Fruit fly (Drosophila melanogaster): ENCODE data around the gene Tango5.

Gene Tango5

dm6 chrX:10785920-10786361 lies 21.7 kb upstream of the Tango5 start:
- TF ChIP-seq Myc (optimal IDR thresholded peaks at IDR 0.05) (no peak), Sin3A (optimal IDR thresholded peaks at IDR 0.05) (no peak), psq (optimal IDR thresholded peaks at IDR 0.05) (no peak), h (optimal IDR thresholded peaks at IDR 0.05) (no peak), insv (optimal IDR thresholded peaks at IDR 0.05) (no peak), ttk (optimal IDR thresholded peaks at IDR 0.05) (no peak)

DNA sequence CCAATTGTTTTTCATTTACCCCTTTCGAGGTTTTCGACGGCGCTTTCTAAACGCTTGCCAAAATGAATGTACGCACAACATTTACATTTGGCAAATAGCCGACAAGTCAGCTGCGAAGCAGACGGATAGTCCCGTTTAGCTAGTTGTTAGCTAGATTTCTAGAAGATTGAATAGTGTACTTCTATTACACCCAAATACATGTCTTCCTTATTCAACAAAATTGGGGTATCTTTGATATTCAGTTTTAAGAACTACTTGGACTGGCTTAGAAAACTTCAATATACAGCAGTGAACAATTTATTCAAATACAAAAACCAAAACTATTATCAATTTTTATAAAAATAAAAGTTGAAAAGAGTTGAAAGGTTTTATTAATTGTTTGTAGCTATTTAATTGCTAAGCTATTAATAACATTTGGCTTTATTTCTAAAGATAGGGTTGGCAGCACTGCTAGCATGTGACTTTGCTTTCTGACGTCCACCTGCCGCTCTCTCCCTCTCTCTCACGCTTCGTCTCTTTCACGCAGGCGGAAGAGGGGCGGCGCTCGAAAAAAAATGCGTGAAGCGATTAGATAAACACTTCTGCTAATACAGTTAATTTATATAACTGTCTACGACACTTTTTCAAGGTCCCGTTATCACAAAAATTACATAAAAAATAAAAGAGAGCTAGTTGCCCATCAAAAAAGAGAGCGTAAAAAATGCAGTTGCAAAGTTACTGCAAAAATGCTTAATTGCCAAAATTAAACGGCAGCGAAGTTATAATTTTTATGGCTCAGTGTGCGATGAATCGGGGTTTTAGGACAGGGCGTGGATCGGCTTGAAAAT lies 20.8 kb upstream of the Tango5 start:
- TF ChIP-seq Myc (optimal IDR thresholded peaks at IDR 0.05) (no peak), insv (optimal IDR thresholded peaks at IDR 0.05) (no peak), Sin3A (optimal IDR thresholded peaks at IDR 0.05) (no peak), ttk (optimal IDR thresholded peaks at IDR 0.05) (no peak), h (optimal IDR thresholded peaks at IDR 0.05) (no peak), psq (optimal IDR thresholded peaks at IDR 0.05) (no peak)

dm6 chrX:10784330-10784778 lies 20.1 kb upstream of the Tango5 start:
- TF ChIP-seq h (optimal IDR thresholded peaks at IDR 0.05) (no peak), insv (optimal IDR thresholded peaks at IDR 0.05) (no peak), psq (optimal IDR thresholded peaks at IDR 0.05) (no peak), ttk (optimal IDR thresholded peaks at IDR 0.05) (no peak), Myc (optimal IDR thresholded peaks at IDR 0.05) (no peak), Sin3A (optimal IDR thresholded peaks at IDR 0.05) (no peak)

DNA sequence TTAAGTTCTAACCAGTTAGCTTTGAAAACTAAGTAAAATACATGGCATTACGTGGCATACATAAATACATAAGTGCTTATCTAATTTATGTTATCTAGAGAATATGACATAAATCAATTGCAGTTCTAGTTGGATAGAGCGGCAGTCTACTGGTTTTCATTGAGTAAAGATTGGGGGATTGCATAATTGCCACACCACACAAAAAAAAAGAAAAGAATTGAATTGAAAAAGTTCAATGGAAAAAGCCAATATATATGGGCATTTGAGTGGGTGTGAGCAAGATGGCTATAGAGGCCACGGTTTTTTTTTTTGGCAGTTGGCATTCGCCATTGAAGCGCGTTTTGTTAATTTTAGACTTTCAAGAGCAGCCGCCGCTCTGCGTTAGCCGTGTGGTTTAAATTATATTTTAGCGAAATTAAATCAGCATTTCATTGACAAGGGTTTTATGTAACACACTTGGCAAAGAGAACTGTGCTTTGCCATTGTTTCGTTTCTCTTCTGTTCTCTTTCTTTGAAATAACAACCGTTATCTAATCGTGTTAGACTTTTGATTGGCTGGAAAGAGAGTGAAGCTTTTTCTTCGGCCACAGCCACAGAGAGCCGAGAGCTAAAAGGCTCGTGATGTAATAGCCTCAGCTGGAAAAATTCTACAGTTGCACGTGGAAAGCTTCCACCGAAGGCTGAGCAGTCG lies 19.3 kb upstream of the Tango5 start:
- no peak for TF ChIP-seq insv (optimal IDR thresholded peaks at IDR 0.05)

dm6 chrX:10775690-10776089 lies 11.5 kb upstream of the Tango5 start:
- TF ChIP-seq insv (optimal IDR thresholded peaks at IDR 0.05) (no peak), Myc (optimal IDR thresholded peaks at IDR 0.05) (no peak), psq (optimal IDR thresholded peaks at IDR 0.05) (no peak), h (optimal IDR thresholded peaks at IDR 0.05) (no peak), ttk (optimal IDR thresholded peaks at IDR 0.05) (no peak), Sin3A (optimal IDR thresholded peaks at IDR 0.05) (no peak)

- TF ChIP-seq Myc (optimal IDR thresholded peaks at IDR 0.05) (no peak), h (optimal IDR thresholded peaks at IDR 0.05) (no peak), Sin3A (optimal IDR thresholded peaks at IDR 0.05) (no peak), ttk (optimal IDR thresholded peaks at IDR 0.05) (no peak), psq (optimal IDR thresholded peaks at IDR 0.05) (no peak), insv (optimal IDR thresholded peaks at IDR 0.05) (no peak)
These were observed 10.9 kb upstream of the Tango5 start for dm6 chrX:10774957-10775682.

dm6 chrX:10773562-10773961 lies 9.3 kb upstream of the Tango5 start:
- TF ChIP-seq psq (optimal IDR thresholded peaks at IDR 0.05) (no peak), Sin3A (optimal IDR thresholded peaks at IDR 0.05) (no peak), Myc (optimal IDR thresholded peaks at IDR 0.05) (no peak), h (optimal IDR thresholded peaks at IDR 0.05) (no peak)

dm6 chrX:10772634-10773033 lies 8.4 kb upstream of the Tango5 start:
- no peak for TF ChIP-seq Sin3A (optimal IDR thresholded peaks at IDR 0.05)
- TF ChIP-seq insv (optimal IDR thresholded peaks at IDR 0.05): no peak
- no peak for TF ChIP-seq Myc (optimal IDR thresholded peaks at IDR 0.05)
- no peak for TF ChIP-seq psq (optimal IDR thresholded peaks at IDR 0.05)
- TF ChIP-seq h (optimal IDR thresholded peaks at IDR 0.05): no peak
- no peak for TF ChIP-seq ttk (optimal IDR thresholded peaks at IDR 0.05)

- TF ChIP-seq Sin3A (optimal IDR thresholded peaks at IDR 0.05) (no peak), insv (optimal IDR thresholded peaks at IDR 0.05) (peak; percentile 37)
These were observed 7.8 kb upstream of the Tango5 start, which contains the start of gene CG15211 for dm6 chrX:10771856-10772592. TSS of gene CG15211 (plus strand) at chrX:10772541.

DNA sequence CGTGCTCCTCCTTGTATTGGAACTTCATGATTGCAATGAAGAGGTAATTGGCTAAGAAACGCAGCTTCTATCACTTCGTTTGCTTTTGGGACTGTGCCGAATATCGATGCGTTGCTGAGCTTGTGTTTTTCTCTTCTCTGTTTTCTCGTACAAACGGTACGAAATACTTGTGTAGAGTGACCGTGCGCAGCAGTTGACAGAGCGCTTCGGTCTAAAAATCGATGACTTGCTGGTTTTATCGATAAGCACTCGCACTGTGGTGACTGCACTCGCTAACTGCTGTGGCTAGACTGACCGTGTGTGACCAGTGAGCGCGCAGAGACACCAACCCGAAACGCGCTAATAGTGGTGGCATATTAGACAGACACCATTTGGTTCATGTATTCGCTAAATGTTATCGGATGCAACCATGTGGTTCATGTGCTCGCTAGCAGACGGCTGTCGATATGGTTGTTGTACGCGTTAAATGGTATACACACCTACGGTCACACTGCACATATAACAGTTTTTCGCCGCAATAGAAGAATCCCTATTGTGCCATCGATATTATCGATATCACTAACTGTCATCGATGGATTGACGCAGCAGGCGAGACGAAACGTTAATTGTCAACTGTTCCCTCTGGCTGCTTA lies 3.9 kb upstream of the Tango5 start, which contains the start of the genes Atg8a and BTBD9:
Gene Atg8a (minus strand): TSS at position 296 of the 632 bp plus-strand sequence.
Gene BTBD9 (plus strand): TSS at position 495 of the 632 bp plus-strand sequence.
- TF ChIP-seq Myc (optimal IDR thresholded peaks at IDR 0.05): no peak

DNA sequence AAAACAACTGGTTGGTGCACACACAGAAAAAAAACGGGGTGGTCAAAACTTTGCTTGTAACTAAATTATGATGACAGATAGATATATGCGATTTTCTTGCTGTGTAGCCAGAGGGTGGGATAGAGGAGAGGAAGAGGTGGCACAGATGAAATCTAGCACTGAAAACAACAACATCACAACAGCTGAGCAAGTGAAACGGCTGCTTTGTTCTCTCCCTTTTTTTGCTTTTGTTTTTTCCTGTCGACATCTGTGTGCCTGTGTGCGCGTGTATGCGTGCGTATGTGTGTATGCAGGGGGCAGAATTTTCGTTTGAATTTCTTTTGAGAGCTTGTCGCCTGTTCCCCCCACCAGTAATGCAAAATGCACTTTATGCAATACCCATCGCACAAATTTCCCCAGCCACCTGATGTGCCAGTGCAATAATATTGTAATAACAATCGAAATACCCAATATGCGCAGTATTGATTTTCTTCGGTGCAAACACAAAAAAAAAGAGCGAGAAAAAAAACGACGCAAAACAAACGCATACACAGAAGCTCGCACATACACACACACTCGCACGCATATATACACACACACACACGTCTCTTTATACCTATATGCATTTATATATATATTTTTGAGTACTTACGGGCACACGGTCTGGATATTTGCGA lies 3.3 kb upstream of the Tango5 start:
- no peak for TF ChIP-seq h (optimal IDR thresholded peaks at IDR 0.05)
- no peak for TF ChIP-seq Myc (optimal IDR thresholded peaks at IDR 0.05)
- TF ChIP-seq psq (optimal IDR thresholded peaks at IDR 0.05): no peak
- TF ChIP-seq ttk (optimal IDR thresholded peaks at IDR 0.05): no peak
- TF ChIP-seq Sin3A (optimal IDR thresholded peaks at IDR 0.05): no peak
- no peak for TF ChIP-seq insv (optimal IDR thresholded peaks at IDR 0.05)
